Worm (Caenorhabditis elegans) whole organism, late embryonic: ENCODE results near the gene R13A5.15.

Experiments used
- K02D7.2 ChIP-seq: sonication (generic microtip); optimal IDR thresholded peaks from 2 replicates; lab custom pipeline; 2017; ENCODE audit warnings: mild to moderate bottlenecking, missing genetic modification characterization, missing compliant biosample characterization
- T23F11.4 ChIP-seq: fragments of 200-800 bp; sonication (Bioruptor generic); optimal IDR thresholded peaks from 2 replicates; lab custom pipeline; 2018; ENCODE audit warnings: mild to moderate bottlenecking, missing genetic modification characterization, missing compliant biosample characterization
- ahr-1 ChIP-seq: sonication (generic microtip); optimal IDR thresholded peaks from 2 replicates; lab custom pipeline; 2016; ENCODE audit warnings: missing genetic modification characterization, missing compliant biosample characterization
- ceh-18 ChIP-seq: sonication (generic microtip); optimal IDR thresholded peaks from 2 replicates; lab custom pipeline; 2016; ENCODE audit warnings: missing genetic modification characterization, missing compliant biosample characterization
- ceh-19 ChIP-seq: fragments of 200-800 bp; sonication (Bioruptor generic); optimal IDR thresholded peaks from 2 replicates; lab custom pipeline; 2018; ENCODE audit warnings: mild to moderate bottlenecking, missing genetic modification characterization, missing compliant biosample characterization
- ceh-22 ChIP-seq: sonication (generic microtip); optimal IDR thresholded peaks from 2 replicates; lab custom pipeline; 2017; ENCODE audit warnings: missing biosample characterization, missing genetic modification characterization
- ceh-24 ChIP-seq: sonication (generic microtip); optimal IDR thresholded peaks from 2 replicates; lab custom pipeline; 2016; ENCODE audit warnings: mild to moderate bottlenecking, missing genetic modification characterization, missing compliant biosample characterization
- ceh-30 ChIP-seq: fragments of 150-350 bp; optimal IDR thresholded peaks from 2 replicates; lab custom pipeline; 2014; ENCODE audit warnings: missing biosample characterization, missing genetic modification characterization
- ceh-31 ChIP-seq: sonication (generic microtip); optimal IDR thresholded peaks from 2 replicates; lab custom pipeline; 2016; ENCODE audit warnings: missing genetic modification characterization, missing compliant biosample characterization
- ceh-45 ChIP-seq: fragments of 200-800 bp; sonication (Bioruptor generic); IDR thresholded peaks from 2 replicates; pipeline ENCODE4 v1.3.6; 2022; ENCODE audit warnings: missing genetic modification reagents, missing genetic modification characterization, missing compliant biosample characterization
- ceh-48 ChIP-seq: sonication (generic microtip); optimal IDR thresholded peaks from 2 replicates; lab custom pipeline; 2016; ENCODE audit warnings: missing genetic modification characterization, inconsistent platforms, missing compliant biosample characterization
- ceh-6 ChIP-seq: fragments of 200-800 bp; sonication (Bioruptor generic); optimal IDR thresholded peaks from 2 replicates; lab custom pipeline; 2018; ENCODE audit warnings: mild to moderate bottlenecking, missing genetic modification characterization, missing compliant biosample characterization
- ceh-9 ChIP-seq: sonication (generic microtip); optimal IDR thresholded peaks from 2 replicates; lab custom pipeline; 2016; ENCODE audit warnings: mild to moderate bottlenecking, missing genetic modification characterization, inconsistent platforms, missing compliant biosample characterization
- che-1 ChIP-seq: sonication (generic microtip); optimal IDR thresholded peaks from 2 replicates; lab custom pipeline; 2016; ENCODE audit warnings: mild to moderate bottlenecking, missing genetic modification characterization, missing compliant biosample characterization
- dmd-4 ChIP-seq: sonication (generic microtip); optimal IDR thresholded peaks from 2 replicates; lab custom pipeline; 2016; ENCODE audit warnings: borderline replicate concordance, missing genetic modification characterization, missing compliant biosample characterization
- elt-4 ChIP-seq: sonication (generic microtip); optimal IDR thresholded peaks from 2 replicates; lab custom pipeline; 2016; ENCODE audit warnings: missing genetic modification characterization, missing compliant biosample characterization
- ets-4 ChIP-seq: sonication (generic microtip); optimal IDR thresholded peaks from 2 replicates; lab custom pipeline; 2016; ENCODE audit warnings: missing genetic modification characterization, missing compliant biosample characterization
- eyg-1 ChIP-seq: sonication (generic microtip); optimal IDR thresholded peaks from 2 replicates; lab custom pipeline; 2016; ENCODE audit warnings: missing genotype, missing genetic modification characterization, missing compliant biosample characterization
- fax-1 ChIP-seq: sonication (generic microtip); optimal IDR thresholded peaks from 2 replicates; lab custom pipeline; 2016; ENCODE audit warnings: missing genotype, missing genetic modification characterization, missing compliant biosample characterization
- gmeb-2 ChIP-seq: sonication (generic microtip); optimal IDR thresholded peaks from 2 replicates; lab custom pipeline; 2016; ENCODE audit warnings: missing genetic modification characterization, inconsistent platforms, missing compliant biosample characterization
- hlh-13 ChIP-seq: fragments of 200-800 bp; sonication (Bioruptor generic); optimal IDR thresholded peaks from 2 replicates; lab custom pipeline; 2018; ENCODE audit warnings: mild to moderate bottlenecking, missing genetic modification characterization, missing compliant biosample characterization
- hlh-15 ChIP-seq: sonication (generic microtip); optimal IDR thresholded peaks from 2 replicates; lab custom pipeline; 2016; ENCODE audit warnings: missing genetic modification characterization, missing compliant biosample characterization
- hlh-30 ChIP-seq: sonication (generic microtip); optimal IDR thresholded peaks from 2 replicates; lab custom pipeline; 2017; ENCODE audit warnings: antibody characterized with exemption, missing genetic modification characterization, missing compliant biosample characterization; ENCODE audit not compliant: insufficient read depth
- hlh-8 ChIP-seq: sonication (generic microtip); optimal IDR thresholded peaks from 2 replicates; lab custom pipeline; 2016; ENCODE audit warnings: missing genotype, missing genetic modification characterization, missing compliant biosample characterization
- madf-2 ChIP-seq: sonication (generic microtip); optimal IDR thresholded peaks from 2 replicates; lab custom pipeline; 2017; ENCODE audit warnings: missing genetic modification characterization, missing compliant biosample characterization
- nfya-1 ChIP-seq: sonication (generic microtip); optimal IDR thresholded peaks from 2 replicates; lab custom pipeline; 2017; ENCODE audit warnings: missing genetic modification characterization, mild to moderate bottlenecking, missing compliant biosample characterization, antibody characterized with exemption, moderate library complexity
- nhr-11 ChIP-seq: fragments of 150-350 bp; optimal IDR thresholded peaks from 2 replicates; lab custom pipeline; 2014; ENCODE audit warnings: missing biosample characterization, missing genetic modification characterization
- nhr-232 ChIP-seq: sonication (generic microtip); optimal IDR thresholded peaks from 2 replicates; lab custom pipeline; 2016; ENCODE audit warnings: missing genetic modification characterization, missing compliant biosample characterization
- npax-4 ChIP-seq: sonication (generic microtip); optimal IDR thresholded peaks from 2 replicates; lab custom pipeline; 2016; ENCODE audit warnings: missing genetic modification characterization, missing compliant biosample characterization
- odd-2 ChIP-seq: sonication (generic microtip); optimal IDR thresholded peaks from 2 replicates; lab custom pipeline; 2017; ENCODE audit warnings: antibody characterized with exemption, mild to moderate bottlenecking, missing genetic modification characterization, missing compliant biosample characterization
- pag-3 ChIP-seq: sonication (generic microtip); optimal IDR thresholded peaks from 2 replicates; lab custom pipeline; 2016; ENCODE audit warnings: missing compliant biosample characterization, missing genetic modification characterization, borderline replicate concordance
- pat-9 ChIP-seq: fragments of 200-800 bp; sonication (Bioruptor generic); optimal IDR thresholded peaks from 2 replicates; lab custom pipeline; 2018; ENCODE audit warnings: mild to moderate bottlenecking, missing genetic modification characterization, moderate library complexity, missing compliant biosample characterization
- pax-1 ChIP-seq: fragments of 150-350 bp; optimal IDR thresholded peaks from 2 replicates; lab custom pipeline; 2014; ENCODE audit warnings: missing biosample characterization, missing genetic modification characterization
- pha-4 ChIP-seq: fragments of 150-350 bp; optimal IDR thresholded peaks from 2 replicates; lab custom pipeline; 2018; ENCODE audit warnings: missing biosample characterization, missing genetic modification reagents, missing genetic modification characterization
- pqm-1 ChIP-seq: sonication (generic microtip); optimal IDR thresholded peaks from 2 replicates; lab custom pipeline; 2016; ENCODE audit warnings: missing genetic modification characterization, missing compliant biosample characterization
- sox-2 ChIP-seq: fragments of 200-800 bp; sonication (Bioruptor generic); IDR thresholded peaks from 2 replicates; pipeline ENCODE4 v1.3.6; 2022; ENCODE audit warnings: missing genetic modification reagents, missing genetic modification characterization, missing compliant biosample characterization
- syd-9 ChIP-seq: sonication (generic microtip); optimal IDR thresholded peaks from 2 replicates; lab custom pipeline; 2016; ENCODE audit warnings: mild to moderate bottlenecking, missing genetic modification characterization, moderate library complexity, missing compliant biosample characterization
- tbx-2 ChIP-seq: sonication (generic microtip); optimal IDR thresholded peaks from 2 replicates; lab custom pipeline; 2016; ENCODE audit warnings: missing genetic modification characterization, missing compliant biosample characterization
- tbx-7 ChIP-seq: sonication (generic microtip); optimal IDR thresholded peaks from 2 replicates; lab custom pipeline; 2016; ENCODE audit warnings: missing genotype, missing genetic modification characterization, missing compliant biosample characterization
- unc-55 ChIP-seq: sonication (generic microtip); optimal IDR thresholded peaks from 2 replicates; lab custom pipeline; 2017; ENCODE audit warnings: missing biosample characterization, missing genetic modification reagents, missing genetic modification characterization
- zip-5 ChIP-seq: sonication (generic microtip); optimal IDR thresholded peaks from 2 replicates; lab custom pipeline; 2016; ENCODE audit warnings: missing genetic modification characterization, missing compliant biosample characterization
- ztf-16 ChIP-seq: sonication (generic microtip); optimal IDR thresholded peaks from 2 replicates; lab custom pipeline; 2017; ENCODE audit warnings: missing genetic modification characterization, missing compliant biosample characterization

Gene R13A5.15

DNA sequence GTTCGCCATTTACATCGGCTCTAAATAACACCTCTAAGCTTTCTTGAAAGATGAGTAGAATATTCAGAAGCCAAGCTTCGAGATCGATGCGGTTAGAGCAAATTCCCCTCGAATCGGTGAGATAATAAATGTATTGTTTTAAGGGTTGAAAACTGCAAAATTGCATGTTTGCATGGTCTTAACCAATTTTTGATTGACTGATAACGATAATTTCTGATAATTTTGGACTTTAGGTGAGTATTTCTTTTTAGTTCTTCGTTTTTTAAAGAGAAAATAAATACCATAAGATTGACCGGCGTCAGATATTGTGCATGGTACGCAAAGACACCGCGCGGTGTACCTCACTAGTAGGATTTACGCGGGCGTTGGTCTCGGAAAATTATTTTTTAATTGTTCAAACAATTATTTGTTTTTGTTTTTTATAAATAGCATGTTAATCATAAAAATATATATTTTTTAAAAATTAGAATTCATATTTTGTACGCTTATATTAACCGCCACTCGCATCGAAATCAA, 3.9 kb downstream of the R13A5.15 start, which contains the start of gene cup-5:
TSS of gene cup-5 (plus strand) at position 51 of the 516 bp plus-strand sequence.
- no peak for TF ChIP-seq che-1 (tag; lab: Kevin White, UChicago)
- no peak for TF ChIP-seq ceh-45 (GFP tag; lab: Robert Waterston, UW)
- TF ChIP-seq odd-2 (tag; lab: Kevin White, UChicago), result no peak
- TF ChIP-seq fax-1 (tag; lab: Kevin White, UChicago), result no peak
- TF ChIP-seq elt-4 (tag; lab: Kevin White, UChicago), result no peak
- TF ChIP-seq K02D7.2 (tag; lab: Kevin White, UChicago), result no peak
- no peak for TF ChIP-seq T23F11.4 (GFP tag; lab: Kevin White, UChicago)
- TF ChIP-seq ceh-18 (tag; lab: Kevin White, UChicago), result no peak
- TF ChIP-seq madf-2 (tag; lab: Kevin White, UChicago), result no peak
- TF ChIP-seq ets-4 (tag; lab: Kevin White, UChicago), result no peak

DNA sequence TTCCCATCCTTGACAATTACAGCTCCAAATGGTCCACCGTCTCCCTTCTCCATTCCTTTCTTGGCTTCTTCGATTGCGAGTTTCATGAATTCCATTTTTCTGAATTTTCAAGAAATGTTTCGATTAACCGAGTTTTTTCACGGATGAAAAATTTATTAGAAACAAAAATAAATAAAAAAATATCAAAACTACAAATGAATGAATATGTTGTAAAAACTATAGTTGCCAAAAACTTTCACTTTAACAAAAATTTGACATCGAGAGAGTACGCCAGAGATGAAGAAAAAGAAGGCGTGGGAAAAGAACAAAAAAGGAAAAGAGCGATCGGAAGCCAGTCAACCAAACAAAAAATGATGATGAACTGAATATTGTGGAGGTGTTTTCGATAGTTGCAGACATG, 5.2 kb downstream of the R13A5.15 start, which contains the start of gene R13A5.10:
TSS of gene R13A5.10 (minus strand) at position 101 of the 400 bp plus-strand sequence.
- TF ChIP-seq K02D7.2 (tag; lab: Kevin White, UChicago), result no peak
- TF ChIP-seq hlh-15 (tag; lab: Kevin White, UChicago), result no peak
- TF ChIP-seq pha-4 (tag; lab: Kevin White, UChicago), result no peak
- no peak for TF ChIP-seq ceh-6 (GFP tag; lab: Kevin White, UChicago)
- no peak for TF ChIP-seq tbx-7
- no peak for TF ChIP-seq unc-55 (GFP tag; lab: Kevin White, UChicago)
- TF ChIP-seq ceh-22 (tag; lab: Kevin White, UChicago), result no peak
- TF ChIP-seq npax-4, result no peak
- no peak for TF ChIP-seq syd-9 (tag; lab: Kevin White, UChicago)
- no peak for TF ChIP-seq odd-2 (tag; lab: Kevin White, UChicago)
- no peak for TF ChIP-seq nhr-11 (tag; lab: Kevin White, UChicago)
- TF ChIP-seq pag-3 (tag; lab: Kevin White, UChicago), result no peak
- TF ChIP-seq hlh-30, result no peak
- no peak for TF ChIP-seq madf-2 (tag; lab: Kevin White, UChicago)
- no peak for TF ChIP-seq ceh-9 (tag; lab: Kevin White, UChicago)
- no peak for TF ChIP-seq ztf-16 (tag; lab: Kevin White, UChicago)
- no peak for TF ChIP-seq ceh-24 (tag; lab: Kevin White, UChicago)
- no peak for TF ChIP-seq elt-4 (tag; lab: Kevin White, UChicago)
- no peak for TF ChIP-seq ceh-45 (GFP tag; lab: Robert Waterston, UW)
- TF ChIP-seq, all 69 proteins: peak for 0

DNA sequence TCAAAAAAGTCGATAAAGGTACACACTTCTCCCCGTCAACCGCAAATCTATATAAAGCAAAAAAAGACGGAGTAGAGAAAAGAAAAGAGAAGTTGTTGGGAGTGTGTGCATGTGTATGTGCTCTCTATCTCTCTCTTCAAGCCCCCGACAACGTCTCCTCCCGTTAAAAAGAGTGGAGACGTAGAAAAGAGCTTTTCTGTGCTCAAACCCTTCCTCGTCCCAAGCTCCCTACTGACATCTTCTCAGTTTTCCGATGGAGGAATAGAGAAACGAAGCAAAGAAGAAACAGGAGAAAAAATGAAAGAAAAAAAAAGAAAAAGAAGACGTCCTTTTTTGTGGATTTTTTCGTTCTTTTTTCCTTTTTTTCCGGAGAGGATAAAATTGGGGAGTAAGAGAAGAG, 7.5 kb downstream of the R13A5.15 start:
- TF ChIP-seq hlh-15 (tag; lab: Kevin White, UChicago), result no peak
- no peak for TF ChIP-seq sox-2 (GFP tag; lab: Robert Waterston, UW)
- TF ChIP-seq elt-4 (tag; lab: Kevin White, UChicago), result no peak
- TF ChIP-seq nhr-232 (tag; lab: Kevin White, UChicago), result no peak
- no peak for TF ChIP-seq eyg-1
- TF ChIP-seq zip-5, result no peak
- TF ChIP-seq tbx-2 (tag; lab: Kevin White, UChicago), result no peak
- no peak for TF ChIP-seq pax-1
- no peak for TF ChIP-seq gmeb-2 (tag; lab: Kevin White, UChicago)
- TF ChIP-seq hlh-13, result no peak
- no peak for TF ChIP-seq ceh-24 (tag; lab: Kevin White, UChicago)
- peak; percentile 47 for TF ChIP-seq ceh-31
- TF ChIP-seq ceh-19, result peak; percentile 39
- TF ChIP-seq pat-9 (tag; lab: Kevin White, UChicago), result no peak
- no peak for TF ChIP-seq pqm-1
- TF ChIP-seq hlh-8, result no peak
- TF ChIP-seq ceh-48, result no peak
- no peak for TF ChIP-seq ahr-1 (tag; lab: Kevin White, UChicago)
- TF ChIP-seq ets-4 (tag; lab: Kevin White, UChicago), result no peak
- no peak for TF ChIP-seq dmd-4
- no peak for TF ChIP-seq ceh-9 (tag; lab: Kevin White, UChicago)
- no peak for TF ChIP-seq ceh-45 (GFP tag; lab: Robert Waterston, UW)
- peak; percentile 27 for TF ChIP-seq nfya-1
- no peak for TF ChIP-seq ceh-30 (tag; lab: Kevin White, UChicago)
- no peak for TF ChIP-seq ceh-18 (tag; lab: Kevin White, UChicago)
